Fruit fly (Drosophila melanogaster) whole organism, pupa: Measurements from ENCODE around the gene Lar.

ENCODE experiments used
- CG10348 ChIP-seq: fragments of 200-800 bp; sonication (Bioruptor generic); IDR thresholded peaks from 2 replicates; pipeline ENCODE4 v1.3.6; 2022; ENCODE audit warnings: missing biosample characterization, missing genetic modification characterization
- CG12605 ChIP-seq: fragments of 200-800 bp; sonication (Bioruptor generic); IDR thresholded peaks from 2 replicates; pipeline ENCODE4 v1.3.6; 2022; ENCODE audit warnings: missing biosample characterization, missing genetic modification characterization
- CG13204 ChIP-seq: fragments of 200-800 bp; sonication (Bioruptor generic); optimal IDR thresholded peaks from 2 replicates; lab custom pipeline; 2018; ENCODE audit warnings: missing biosample characterization, mild to moderate bottlenecking, missing genetic modification characterization, moderate library complexity
- CG15710 ChIP-seq: fragments of 200-800 bp; sonication (Bioruptor generic); optimal IDR thresholded peaks from 2 replicates; lab custom pipeline; 2018; ENCODE audit warnings: missing biosample characterization, mild to moderate bottlenecking, missing genetic modification characterization, moderate library complexity
- CG17806 ChIP-seq: fragments of 200-800 bp; sonication (Bioruptor generic); optimal IDR thresholded peaks from 2 replicates; lab custom pipeline; 2018; ENCODE audit warnings: missing biosample characterization, mild to moderate bottlenecking, missing genetic modification characterization, moderate library complexity
- CG32121 ChIP-seq: fragments of 200-800 bp; sonication (Bioruptor generic); IDR thresholded peaks from 2 replicates; pipeline ENCODE4 v1.3.6; 2022; ENCODE audit warnings: missing biosample characterization, missing genetic modification characterization
- CG34367 ChIP-seq: fragments of 200-800 bp; sonication (Bioruptor generic); optimal IDR thresholded peaks from 2 replicates; lab custom pipeline; 2018; ENCODE audit warnings: missing biosample characterization, mild to moderate bottlenecking, missing genetic modification characterization
- CG4496 ChIP-seq: fragments of 200-800 bp; sonication (Bioruptor generic); IDR thresholded peaks from 3 replicates; pipeline ENCODE4 v1.3.6; 2022; ENCODE audit warnings: missing biosample characterization, missing genetic modification characterization
- CG8159 ChIP-seq: fragments of 200-800 bp; sonication (Bioruptor generic); optimal IDR thresholded peaks from 3 replicates; lab custom pipeline; 2018; ENCODE audit warnings: missing biosample characterization, mild to moderate bottlenecking, missing genetic modification characterization, moderate library complexity
- CG8301 ChIP-seq: fragments of 200-800 bp; sonication (Bioruptor generic); optimal IDR thresholded peaks from 2 replicates; lab custom pipeline; 2018; ENCODE audit warnings: missing biosample characterization, mild to moderate bottlenecking, missing genetic modification characterization
- CG9948 ChIP-seq: fragments of 200-800 bp; sonication (Bioruptor generic); optimal IDR thresholded peaks from 2 replicates; lab custom pipeline; 2018; ENCODE audit warnings: missing biosample characterization, mild to moderate bottlenecking, missing genetic modification characterization, moderate library complexity
- D1 ChIP-seq: fragments of 200-800 bp; sonication (Bioruptor generic); optimal IDR thresholded peaks from 2 replicates; lab custom pipeline; 2018; ENCODE audit warnings: missing biosample characterization, mild to moderate bottlenecking, missing genetic modification characterization, moderate library complexity
- EcR ChIP-seq: fragments of 200-800 bp; sonication (Bioruptor generic); optimal IDR thresholded peaks from 3 replicates; lab custom pipeline; 2019; ENCODE audit warnings: missing biosample characterization, missing genetic modification characterization, mild to moderate bottlenecking, moderate library complexity, missing genetic modification reagents
- Ets98B ChIP-seq: fragments of 200-800 bp; sonication (Bioruptor generic); IDR thresholded peaks from 2 replicates; pipeline ENCODE4 v1.3.6; 2022; ENCODE audit warnings: missing biosample characterization, missing genetic modification characterization
- Pif1A ChIP-seq: fragments of 200-800 bp; sonication (Bioruptor generic); optimal IDR thresholded peaks from 3 replicates; lab custom pipeline; 2016; ENCODE audit warnings: missing biosample characterization, missing genetic modification characterization
- Pif1B ChIP-seq: fragments of 200-800 bp; sonication (Bioruptor generic); optimal IDR thresholded peaks from 3 replicates; lab custom pipeline; 2016; ENCODE audit warnings: missing biosample characterization, missing genetic modification characterization
- Snoo ChIP-seq: fragments of 200-800 bp; sonication (Bioruptor generic); optimal IDR thresholded peaks from 3 replicates; lab custom pipeline; 2017; ENCODE audit warnings: missing biosample characterization, mild to moderate bottlenecking, missing genetic modification characterization, inconsistent platforms
- fd96Ca ChIP-seq: fragments of 200-800 bp; sonication (Bioruptor generic); IDR thresholded peaks from 3 replicates; pipeline ENCODE4 v1.3.6; 2022; ENCODE audit warnings: missing biosample characterization, missing genetic modification characterization
- gl ChIP-seq: fragments of 200-800 bp; sonication (Bioruptor generic); optimal IDR thresholded peaks from 2 replicates; lab custom pipeline; 2018; ENCODE audit warnings: missing biosample characterization, mild to moderate bottlenecking, missing genetic modification characterization
- rn ChIP-seq: fragments of 200-800 bp; sonication (Bioruptor generic); IDR thresholded peaks from 2 replicates; pipeline ENCODE4 v1.3.6; 2022; ENCODE audit warnings: missing biosample characterization, missing genetic modification characterization

Lar gene

dm6 chr2L:19682533-19682932 lies 96.1 kb downstream of the Lar start:
- no peak for TF ChIP-seq CG8159 (tag; lab: Kevin White, UChicago)
- TF ChIP-seq Ets98B = no peak
- TF ChIP-seq CG12605 (GFP tag; lab: Robert Waterston, UW) = no peak
- TF ChIP-seq gl (tag; lab: Kevin White, UChicago) = no peak
- TF ChIP-seq CG15710 = no peak
- no peak for TF ChIP-seq Pif1A (GFP tag; lab: Kevin White, UChicago)
- TF ChIP-seq CG34367 = no peak
- no peak for TF ChIP-seq D1 (tag; lab: Kevin White, UChicago)
- no peak for TF ChIP-seq fd96Ca (GFP tag; lab: Robert Waterston, UW)
- TF ChIP-seq CG10348 = no peak
- no peak for TF ChIP-seq Pif1B (GFP tag; lab: Kevin White, UChicago)
- TF ChIP-seq CG17806 (tag; lab: Kevin White, UChicago) = no peak
- no peak for TF ChIP-seq CG4496 (GFP tag; lab: Robert Waterston, UW)
- no peak for TF ChIP-seq Snoo (tag; lab: Kevin White, UChicago)
- TF ChIP-seq EcR (GFP tag; lab: Kevin White, UChicago) = no peak
- TF ChIP-seq, all 21 proteins: peak for 0

dm6 chr2L:19700868-19701267 lies 114.4 kb downstream of the Lar start, which contains the start of gene scw:
Gene scw, minus strand, starts transcription at chr2L:19700968.
- TF ChIP-seq CG13204 (no peak), fd96Ca (GFP tag; lab: Robert Waterston, UW) (no peak), CG9948 (tag; lab: Kevin White, UChicago) (no peak), CG8301 (no peak), CG32121 (GFP tag; lab: Robert Waterston, UW) (no peak), CG17806 (tag; lab: Kevin White, UChicago) (no peak), Snoo (tag; lab: Kevin White, UChicago) (no peak), EcR (GFP tag; lab: Kevin White, UChicago) (no peak), Pif1A (GFP tag; lab: Kevin White, UChicago) (no peak), CG10348 (no peak), Pif1B (GFP tag; lab: Kevin White, UChicago) (no peak), CG34367 (no peak), CG12605 (GFP tag; lab: Robert Waterston, UW) (no peak), CG15710 (no peak)

- TF ChIP-seq Pif1A (GFP tag; lab: Kevin White, UChicago) (no peak), Ets98B (0 out of 2 replicates have a peak, but pooled peaks have one; percentile 9)
Measured at dm6 chr2L:19722517-19722916, 136.1 kb downstream of the Lar start.

- no peak for TF ChIP-seq fd96Ca (GFP tag; lab: Robert Waterston, UW)
- no peak for TF ChIP-seq CG32121 (GFP tag; lab: Robert Waterston, UW)
Measured at dm6 chr2L:19735635-19736109, 149.2 kb downstream of the Lar start, which contains the start of the genes CG10462 and Nf-YB. Gene CG10462, minus strand, starts transcription at chr2L:19735980. Gene Nf-YB, plus strand, starts transcription at chr2L:19736044.

dm6 chr2L:19750571-19750970 lies 164.1 kb downstream of the Lar start:
- TF ChIP-seq CG8301 (no peak), CG9948 (tag; lab: Kevin White, UChicago) (no peak)
- TF ChIP-seq, all 21 proteins: peak for 0

- TF ChIP-seq fd96Ca (GFP tag; lab: Robert Waterston, UW) = no peak
- TF ChIP-seq CG13204 = no peak
- TF ChIP-seq CG12605 (GFP tag; lab: Robert Waterston, UW) = no peak
- no peak for TF ChIP-seq CG8301
- TF ChIP-seq Snoo (tag; lab: Kevin White, UChicago) = no peak
- TF ChIP-seq CG4496 (GFP tag; lab: Robert Waterston, UW) = no peak
Measured at dm6 chr2L:19755015-19755414, 168.6 kb downstream of the Lar start.

- TF ChIP-seq CG32121 (GFP tag; lab: Robert Waterston, UW) (no peak), CG12605 (GFP tag; lab: Robert Waterston, UW) (0 out of 2 replicates have a peak, but pooled peaks have one; percentile 26), rn (GFP tag; lab: Robert Waterston, UW) (no peak), CG17806 (tag; lab: Kevin White, UChicago) (no peak), CG9948 (tag; lab: Kevin White, UChicago) (no peak), gl (tag; lab: Kevin White, UChicago) (no peak), CG13204 (peak; percentile 78)
Measured at dm6 chr2L:19756040-19756439, 169.6 kb downstream of the Lar start.

dm6 chr2L:19756716-19757115 lies 170.3 kb downstream of the Lar start, which contains the start of gene CG10631:
Gene CG10631, minus strand, starts transcription at chr2L:19756904.
- TF ChIP-seq CG10348 = no peak
- TF ChIP-seq CG32121 (GFP tag; lab: Robert Waterston, UW) = peak; percentile 13; the same call in 1 of the 2 replicates
- no peak for TF ChIP-seq EcR (GFP tag; lab: Kevin White, UChicago)
- no peak for TF ChIP-seq CG9948 (tag; lab: Kevin White, UChicago)
- no peak for TF ChIP-seq CG15710
